Fruit fly (Drosophila melanogaster): ENCODE results near the gene Taf4.

The Taf4 gene

dm6 chr3L:16087323-16087816 is 25.6 kb upstream of the Taf4 start, which contains the start of gene Tasp1 (continued):
- peak; percentile 81 for TF ChIP-seq Dek (tag; optimal IDR thresholded peaks at IDR 0.05)
- TF ChIP-seq eyg (GFP tag; optimal IDR thresholded peaks at IDR 0.05), result no peak
- TF ChIP-seq CG30020 (tag; optimal IDR thresholded peaks at IDR 0.05), result peak; percentile 26
- no peak for TF ChIP-seq insv (GFP tag; optimal IDR thresholded peaks at IDR 0.05)
- TF ChIP-seq wdn (GFP tag; IDR thresholded peaks at IDR 0.05), result 0 out of 2 replicates have a peak, but pooled peaks have one; percentile 9
- no peak for TF ChIP-seq Blimp-1 (GFP tag; optimal IDR thresholded peaks at IDR 0.05)
- TF ChIP-seq CG7556 (GFP tag; optimal IDR thresholded peaks at IDR 0.05), result no peak
- no peak for TF ChIP-seq jing (GFP tag; optimal IDR thresholded peaks at IDR 0.05)
- TF ChIP-seq CG6175 (GFP tag; IDR thresholded peaks at IDR 0.05), result no peak
- TF ChIP-seq fd64A (GFP tag; optimal IDR thresholded peaks at IDR 0.05), result no peak
- TF ChIP-seq CG18262 (tag; optimal IDR thresholded peaks at IDR 0.05), result peak; percentile 78
- no peak for TF ChIP-seq CG10147 (GFP tag; optimal IDR thresholded peaks at IDR 0.05)
- peak; percentile 16 for TF ChIP-seq Spps (tag; optimal IDR thresholded peaks at IDR 0.05)
- peak; percentile 16 for TF ChIP-seq tup (GFP tag; optimal IDR thresholded peaks at IDR 0.05)
- TF ChIP-seq Ssrp (tag; optimal IDR thresholded peaks at IDR 0.05), result peak; percentile 68
- TF ChIP-seq nmo (GFP tag; optimal IDR thresholded peaks at IDR 0.05), result peak; percentile 81
- peak; percentile 46; the same call in 2 of the 3 replicates for TF ChIP-seq ci (GFP tag; IDR thresholded peaks at IDR 0.05)
- TF ChIP-seq CG6813 (GFP tag; optimal IDR thresholded peaks at IDR 0.05), result no peak
- TF ChIP-seq vfl (GFP tag; optimal IDR thresholded peaks at IDR 0.05), result peak; percentile 48
- TF ChIP-seq org-1 (GFP tag; optimal IDR thresholded peaks at IDR 0.05), result no peak
- no peak for TF ChIP-seq HmgD (GFP tag; optimal IDR thresholded peaks at IDR 0.05)
- no peak for TF ChIP-seq CG17568 (GFP tag; optimal IDR thresholded peaks at IDR 0.05)
- TF ChIP-seq gsb (GFP tag; IDR thresholded peaks at IDR 0.05), result no peak
- TF ChIP-seq kay (GFP tag; optimal IDR thresholded peaks at IDR 0.05), result peak; percentile 2
- no peak for TF ChIP-seq Fer3 (tag; optimal IDR thresholded peaks at IDR 0.05)
- no peak for TF ChIP-seq CG12219 (GFP tag; optimal IDR thresholded peaks at IDR 0.05)
- no peak for TF ChIP-seq CG3995 (GFP tag; optimal IDR thresholded peaks at IDR 0.05)
- no peak for TF ChIP-seq ash1 (GFP tag; optimal IDR thresholded peaks at IDR 0.05)
- peak; percentile 23; the same call in 1 of the 2 replicates for TF ChIP-seq hbn (GFP tag; IDR thresholded peaks at IDR 0.05; ENCODE audit: partially characterized antibody)
- peak; percentile 81 for TF ChIP-seq CG12391 (tag; optimal IDR thresholded peaks at IDR 0.05)
- peak; percentile 34 for TF ChIP-seq Jarid2 (GFP tag; optimal IDR thresholded peaks at IDR 0.05)
- TF ChIP-seq CG8089 (GFP tag; optimal IDR thresholded peaks at IDR 0.05), result no peak
- no peak for TF ChIP-seq tna (GFP tag; IDR thresholded peaks at IDR 0.05; ENCODE audit: partially characterized antibody)
- TF ChIP-seq CG31388 (GFP tag; optimal IDR thresholded peaks at IDR 0.05), result peak; percentile 7
- no peak for TF ChIP-seq CG17612 (GFP tag; IDR thresholded peaks at IDR 0.05)
- no peak for TF ChIP-seq kni (GFP tag; optimal IDR thresholded peaks at IDR 0.05)
- peak; percentile 24; the same call in 1 of the 2 replicates for TF ChIP-seq bbx (GFP tag; IDR thresholded peaks at IDR 0.05; ENCODE audit: partially characterized antibody)
- TF ChIP-seq Mes4 (GFP tag; optimal IDR thresholded peaks at IDR 0.05), result no peak
- no peak for TF ChIP-seq CG2202 (tag; optimal IDR thresholded peaks at IDR 0.05)
- TF ChIP-seq odd (GFP tag; optimal IDR thresholded peaks at IDR 0.05), result no peak
- peak; percentile 80 for TF ChIP-seq CG7839 (tag; optimal IDR thresholded peaks at IDR 0.05)
- peak in 1 of 2 experiments; percentile 74 for TF ChIP-seq bsh (GFP tag; optimal IDR thresholded peaks at IDR 0.05)
- no peak for TF ChIP-seq C15 (GFP tag; IDR thresholded peaks at IDR 0.05)
- TF ChIP-seq tgo (GFP tag; IDR thresholded peaks at IDR 0.05), result peak; percentile 62
- peak; percentile 79 for TF ChIP-seq Rfx (GFP tag; IDR thresholded peaks at IDR 0.05)
- TF ChIP-seq sd (tag; optimal IDR thresholded peaks at IDR 0.05), result peak; percentile 86
- TF ChIP-seq CkIIα-i1 (GFP tag; IDR thresholded peaks at IDR 0.05), result no peak
- no peak for TF ChIP-seq CG4282 (GFP tag; optimal IDR thresholded peaks at IDR 0.05)
- TF ChIP-seq CG4820 (GFP tag; optimal IDR thresholded peaks at IDR 0.05), result peak; percentile 36
- no peak for TF ChIP-seq h (optimal IDR thresholded peaks at IDR 0.05)

Data from whole organism, embryonic.